Worm (Caenorhabditis elegans): Measurements from ENCODE around the gene F35E12.10.

Gene F35E12.10

DNA sequence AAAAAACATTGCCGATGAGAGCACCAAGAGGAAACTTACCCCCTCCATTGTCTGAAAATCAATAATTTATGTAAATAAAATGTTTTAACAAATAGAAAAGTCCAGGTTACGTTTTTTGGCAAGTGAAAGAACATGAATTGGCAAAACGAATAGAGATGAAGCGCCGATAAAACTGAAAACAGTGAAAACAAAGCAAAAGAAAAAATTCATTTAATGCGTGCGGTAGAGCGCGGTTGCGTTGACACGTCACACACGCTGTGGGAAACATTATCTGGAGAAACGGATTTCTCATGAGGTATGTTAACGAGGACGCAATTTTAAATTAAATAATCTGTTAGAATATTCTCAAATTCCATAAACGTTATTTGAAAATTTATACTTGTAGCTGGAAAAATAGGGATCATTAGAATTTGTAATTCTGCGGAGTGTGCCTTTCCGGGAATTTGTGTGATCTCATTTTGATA is 33.3 kb downstream of the F35E12.10 start, which contains the start of gene zipt-9 (continued):
- TF ChIP-seq zag-1 (tag; optimal IDR thresholded peaks at IDR 0.05) = peak; percentile 36
- TF ChIP-seq nhr-21 (tag; optimal IDR thresholded peaks at IDR 0.05) = peak; percentile 65
- TF ChIP-seq lsy-2 (tag; optimal IDR thresholded peaks at IDR 0.05) = peak; percentile 50 to 86
- peak; percentile 73 for TF ChIP-seq F13H6.1 (tag; optimal IDR thresholded peaks at IDR 0.05)
- TF ChIP-seq ztf-1 (GFP tag; conservative IDR thresholded peaks at IDR 0.05) = no peak
- TF ChIP-seq sma-9 (GFP tag; optimal IDR thresholded peaks at IDR 0.05) = peak; percentile 84
- TF ChIP-seq sma-9 (tag; optimal IDR thresholded peaks at IDR 0.05) = no peak
- TF ChIP-seq unc-39 (tag; optimal IDR thresholded peaks at IDR 0.05) = no peak
- TF ChIP-seq nhr-25 (tag; optimal IDR thresholded peaks at IDR 0.05) = no peak
- no peak for TF ChIP-seq skn-1 (tag; optimal IDR thresholded peaks at IDR 0.05)
- peak; percentile 64 for TF ChIP-seq blmp-1 (tag; optimal IDR thresholded peaks at IDR 0.05; ENCODE audit: insufficient read depth)
- no peak for TF ChIP-seq lin-13 (GFP tag; optimal IDR thresholded peaks at IDR 0.05)
- no peak for TF ChIP-seq mab-5 (tag; optimal IDR thresholded peaks at IDR 0.05)
- TF ChIP-seq nhr-6 (tag; optimal IDR thresholded peaks at IDR 0.05) = no peak
- TF ChIP-seq ama-1 (optimal IDR thresholded peaks at IDR 0.05) = no peak
- TF ChIP-seq dmd-4 (tag; optimal IDR thresholded peaks at IDR 0.05) = no peak
- peak; percentile 90 for TF ChIP-seq unc-55 (GFP tag; optimal IDR thresholded peaks at IDR 0.05)
- TF ChIP-seq aly-2 (tag; optimal IDR thresholded peaks at IDR 0.05) = no peak
- TF ChIP-seq Y55F3AM.14 (GFP tag; optimal IDR thresholded peaks at IDR 0.05) = peak; percentile 20
- TF ChIP-seq lin-11 (tag; optimal IDR thresholded peaks at IDR 0.05) = peak; percentile 57
- no peak for TF ChIP-seq elt-1 (tag; optimal IDR thresholded peaks at IDR 0.05)
- TF ChIP-seq nhr-23 (tag; optimal IDR thresholded peaks at IDR 0.05) = no peak
- peak; percentile 77 for TF ChIP-seq nhr-129 (tag; optimal IDR thresholded peaks at IDR 0.05)
- TF ChIP-seq nhr-77 (tag; optimal IDR thresholded peaks at IDR 0.05) = no peak
- peak; percentile 92 for TF ChIP-seq C34F6.9 (tag; optimal IDR thresholded peaks at IDR 0.05)

DNA sequence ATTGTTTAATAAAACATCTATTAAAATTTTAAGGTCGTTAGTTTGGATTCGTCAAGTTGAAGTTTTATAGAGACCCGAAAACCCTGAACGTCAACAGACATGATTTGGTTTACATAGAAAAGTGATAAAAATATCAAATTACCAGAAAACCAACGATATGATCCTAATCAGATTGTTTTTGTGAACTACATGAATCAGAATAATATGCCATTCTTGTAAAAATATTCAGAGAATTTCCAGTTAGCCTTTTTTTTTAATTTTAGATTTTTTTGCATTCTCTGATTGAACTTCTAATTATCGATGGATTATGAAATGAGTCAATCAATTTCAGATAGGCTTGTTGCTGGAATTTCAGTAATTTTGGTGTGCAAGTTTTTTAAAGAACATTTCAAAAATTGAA is 37.5 kb downstream of the F35E12.10 start, which contains the start of gene srx-96:
Gene srx-96 (plus strand): TSS at position 301 of the 400 bp plus-strand sequence.
- TF ChIP-seq ZK546.5 (tag; optimal IDR thresholded peaks at IDR 0.05) (no peak), skn-1 (tag; optimal IDR thresholded peaks at IDR 0.05) (no peak), alr-1 (tag; optimal IDR thresholded peaks at IDR 0.05) (no peak), unc-39 (tag; optimal IDR thresholded peaks at IDR 0.05) (no peak), lsy-2 (tag; optimal IDR thresholded peaks at IDR 0.05) (no peak), elt-1 (tag; optimal IDR thresholded peaks at IDR 0.05) (no peak), nhr-12 (tag; optimal IDR thresholded peaks at IDR 0.05) (no peak), nhr-11 (tag; optimal IDR thresholded peaks at IDR 0.05) (no peak), nhr-129 (tag; optimal IDR thresholded peaks at IDR 0.05) (no peak), aly-2 (tag; optimal IDR thresholded peaks at IDR 0.05) (no peak), snpc-4 (tag; optimal IDR thresholded peaks at IDR 0.05) (no peak), nhr-25 (tag; optimal IDR thresholded peaks at IDR 0.05) (no peak), nhr-237 (tag; optimal IDR thresholded peaks at IDR 0.05) (no peak), blmp-1 (tag; optimal IDR thresholded peaks at IDR 0.05; ENCODE audit: insufficient read depth) (no peak), ceh-82 (tag; optimal IDR thresholded peaks at IDR 0.05) (no peak), lin-11 (tag; optimal IDR thresholded peaks at IDR 0.05) (no peak)

DNA sequence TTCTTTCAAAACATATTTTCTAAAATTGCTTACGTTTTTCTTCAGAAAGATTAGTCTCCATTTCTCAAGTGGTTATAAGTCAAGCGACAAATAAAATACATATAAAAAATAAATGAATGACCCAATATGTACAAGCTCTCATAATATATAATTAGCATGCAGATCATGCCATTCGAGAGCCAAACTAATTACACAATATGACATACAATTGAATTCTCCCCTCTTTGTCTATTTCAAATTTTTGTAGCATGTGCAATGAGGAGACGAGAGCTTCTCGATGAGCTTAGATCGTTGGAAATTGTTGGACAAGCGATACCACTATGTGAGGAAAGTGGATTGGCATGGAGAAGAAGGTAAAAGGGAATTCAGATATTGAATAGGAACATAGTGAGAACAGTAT is 41.3 kb downstream of the F35E12.10 start, which contains the start of gene hlh-34:
Gene hlh-34 (minus strand): TSS at position 101 of the 400 bp plus-strand sequence.
- no peak for TF ChIP-seq nhr-237 (tag; optimal IDR thresholded peaks at IDR 0.05)
- TF ChIP-seq mdl-1 (tag; optimal IDR thresholded peaks at IDR 0.05) = no peak
- no peak for TF ChIP-seq ztf-1 (GFP tag; conservative IDR thresholded peaks at IDR 0.05)
- no peak for TF ChIP-seq unc-55 (GFP tag; optimal IDR thresholded peaks at IDR 0.05)
- TF ChIP-seq lin-39 (tag; optimal IDR thresholded peaks at IDR 0.05) = no peak
- no peak for TF ChIP-seq nhr-6 (tag; optimal IDR thresholded peaks at IDR 0.05)
- TF ChIP-seq nhr-11 (tag; optimal IDR thresholded peaks at IDR 0.05) = no peak
- no peak for TF ChIP-seq ZK546.5 (tag; optimal IDR thresholded peaks at IDR 0.05)
- no peak for TF ChIP-seq lin-13 (GFP tag; optimal IDR thresholded peaks at IDR 0.05)
- no peak for TF ChIP-seq gmeb-1 (tag; optimal IDR thresholded peaks at IDR 0.05)

DNA sequence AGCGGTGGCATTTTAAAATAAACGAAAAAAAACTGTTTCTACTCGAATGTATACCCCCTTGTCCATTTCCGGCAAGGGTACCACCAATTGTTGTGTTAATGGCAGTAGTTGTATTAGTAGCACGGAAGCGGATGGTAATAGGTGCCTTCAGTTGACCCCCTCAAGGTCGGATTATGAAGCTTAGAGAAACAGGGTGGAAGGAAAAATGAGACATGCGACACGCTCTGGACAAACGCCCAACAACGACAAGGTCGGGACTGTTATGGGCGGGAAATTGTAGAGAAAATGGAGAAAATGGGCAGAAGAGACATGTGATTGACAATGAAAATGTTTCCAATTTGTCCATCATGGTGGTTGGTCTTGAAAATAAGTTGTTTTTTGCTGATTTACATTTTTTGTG is 44.6 kb downstream of the F35E12.10 start, which contains the start of gene T01D3.3:
Gene T01D3.3 (plus strand): TSS at position 312 of the 400 bp plus-strand sequence.
- TF ChIP-seq elt-1 (tag; optimal IDR thresholded peaks at IDR 0.05) (no peak), lin-13 (GFP tag; optimal IDR thresholded peaks at IDR 0.05) (no peak), nhr-129 (tag; optimal IDR thresholded peaks at IDR 0.05) (peak; percentile 74), sem-4 (tag; optimal IDR thresholded peaks at IDR 0.05) (peak; percentile 37), nhr-25 (tag; optimal IDR thresholded peaks at IDR 0.05) (peak; percentile 91), ama-1 (optimal IDR thresholded peaks at IDR 0.05) (no peak)
